Fruit fly (Drosophila melanogaster) whole organism, embryonic: ENCODE measurements around the gene nonA.

Experiments used
- BEAF-32 ChIP-seq: fragments of 200-800 bp; sonication (Bioruptor generic); optimal IDR thresholded peaks from 3 replicates; lab custom pipeline; 2017; ENCODE audit warnings: missing biosample characterization, missing genetic modification characterization, mild to moderate bottlenecking, moderate library complexity, missing genetic modification reagents
- Bdp1 ChIP-seq: fragments of 200-800 bp; sonication (Bioruptor generic); optimal IDR thresholded peaks from 3 replicates; lab custom pipeline; 2016; ENCODE audit warnings: missing biosample characterization, missing genetic modification characterization
- Bteb2 ChIP-seq: fragments of 200-800 bp; sonication (Bioruptor generic); optimal IDR thresholded peaks from 2 replicates; lab custom pipeline; 2016; ENCODE audit warnings: missing biosample characterization, missing genetic modification characterization
- CG10274 ChIP-seq: fragments of 200-800 bp; sonication (Bioruptor generic); optimal IDR thresholded peaks from 3 replicates; lab custom pipeline; 2017; ENCODE audit warnings: missing biosample characterization, mild to moderate bottlenecking, missing genetic modification characterization
- CG10366 ChIP-seq: fragments of 200-800 bp; sonication (Bioruptor generic); IDR thresholded peaks from 2 replicates; pipeline ENCODE4 v1.3.6; 2022; ENCODE audit warnings: missing biosample characterization, missing genetic modification characterization
- CG10543 ChIP-seq: fragments of 200-800 bp; sonication (Bioruptor generic); optimal IDR thresholded peaks from 3 replicates; lab custom pipeline; 2017; ENCODE audit warnings: missing biosample characterization, mild to moderate bottlenecking, missing genetic modification characterization, moderate library complexity
- CG11398 ChIP-seq: fragments of 200-800 bp; sonication (Bioruptor generic); optimal IDR thresholded peaks from 2 replicates; lab custom pipeline; 2016; ENCODE audit warnings: missing biosample characterization, missing genetic modification characterization
- CG12104 ChIP-seq: fragments of 200-800 bp; sonication (Bioruptor generic); optimal IDR thresholded peaks from 3 replicates; lab custom pipeline; 2016; ENCODE audit warnings: missing biosample characterization, missing genetic modification characterization
- CG13123 ChIP-seq: fragments of 200-800 bp; sonication (Bioruptor generic); optimal IDR thresholded peaks from 2 replicates; lab custom pipeline; 2016; ENCODE audit warnings: missing biosample characterization, missing genetic modification characterization
- CG31388 ChIP-seq: fragments of 200-800 bp; sonication (Bioruptor generic); optimal IDR thresholded peaks from 2 replicates; lab custom pipeline; 2016; ENCODE audit warnings: missing biosample characterization, missing genetic modification characterization
- CG31441 ChIP-seq: fragments of 200-800 bp; sonication (Bioruptor generic); IDR thresholded peaks from 2 replicates; pipeline ENCODE4 v1.3.6; 2022; ENCODE audit warnings: missing biosample characterization, missing genetic modification characterization
- CG42726 ChIP-seq: fragments of 200-800 bp; sonication (Bioruptor generic); IDR thresholded peaks from 2 replicates; pipeline ENCODE4 v1.3.6; 2022; ENCODE audit warnings: missing biosample characterization, missing genetic modification characterization; ENCODE audit not compliant: partially characterized antibody
- CG4404 ChIP-seq: fragments of 200-800 bp; sonication (Bioruptor generic); IDR thresholded peaks from 2 replicates; pipeline ENCODE4 v1.3.6; 2022; ENCODE audit warnings: missing biosample characterization, missing genetic modification characterization
- CG6683 ChIP-seq: fragments of 200-800 bp; sonication (Bioruptor generic); optimal IDR thresholded peaks from 2 replicates; lab custom pipeline; 2017; ENCODE audit warnings: missing biosample characterization, mild to moderate bottlenecking, missing genetic modification characterization, missing genetic modification reagents
- CG7786 ChIP-seq: fragments of 200-800 bp; sonication (Bioruptor generic); optimal IDR thresholded peaks from 2 replicates; lab custom pipeline; 2016; ENCODE audit warnings: missing biosample characterization, missing genetic modification characterization
- Deaf1 ChIP-seq: fragments of 200-800 bp; optimal IDR thresholded peaks from 3 replicates; lab custom pipeline; 2019; ENCODE audit warnings: missing biosample characterization, mild to moderate bottlenecking, missing genetic modification characterization, moderate library complexity
- E2f2 ChIP-seq: fragments of 200-800 bp; sonication (Bioruptor generic); IDR thresholded peaks from 2 replicates; pipeline ENCODE4 v1.3.6; 2022; ENCODE audit warnings: missing biosample characterization, missing genetic modification characterization
- Elba2 ChIP-seq: fragments of 200-800 bp; sonication (Bioruptor generic); optimal IDR thresholded peaks from 3 replicates; lab custom pipeline; 2016; ENCODE audit warnings: missing biosample characterization, missing genetic modification characterization
- H15 ChIP-seq: fragments of 200-800 bp; sonication (Bioruptor generic); IDR thresholded peaks from 3 replicates; pipeline ENCODE4 v1.3.6; 2022; ENCODE audit warnings: missing biosample characterization, missing genetic modification characterization
- HLHmδ ChIP-seq: fragments of 200-800 bp; sonication (Bioruptor generic); optimal IDR thresholded peaks from 2 replicates; lab custom pipeline; 2018; ENCODE audit warnings: missing biosample characterization, mild to moderate bottlenecking, missing genetic modification characterization, moderate library complexity
- HmgD ChIP-seq: fragments of 200-800 bp; sonication (Bioruptor generic); optimal IDR thresholded peaks from 3 replicates; lab custom pipeline; 2016; ENCODE audit warnings: missing biosample characterization, missing genetic modification characterization
- Kr ChIP-seq: fragments of 200-800 bp; sonication (Bioruptor generic); optimal IDR thresholded peaks from 2 replicates; lab custom pipeline; 2017; ENCODE audit warnings: missing biosample characterization, mild to moderate bottlenecking, missing genetic modification characterization
- Lhr ChIP-seq: fragments of 200-800 bp; sonication (Bioruptor generic); optimal IDR thresholded peaks from 3 replicates; lab custom pipeline; 2017; ENCODE audit warnings: mild to moderate bottlenecking, missing biosample characterization, missing genetic modification reagents, missing genetic modification characterization
- MESR4 ChIP-seq: fragments of 200-800 bp; sonication (Bioruptor generic); optimal IDR thresholded peaks from 2 replicates; lab custom pipeline; 2018; ENCODE audit warnings: missing biosample characterization, mild to moderate bottlenecking, missing genetic modification characterization, moderate library complexity
- Myb ChIP-seq: fragments of 200-800 bp; sonication (Bioruptor generic); optimal IDR thresholded peaks from 2 replicates; lab custom pipeline; 2016; ENCODE audit warnings: missing biosample characterization, missing genetic modification characterization
- NfI ChIP-seq: fragments of 200-800 bp; sonication (Bioruptor generic); optimal IDR thresholded peaks from 3 replicates; lab custom pipeline; 2018; ENCODE audit warnings: missing biosample characterization, mild to moderate bottlenecking, missing genetic modification characterization, moderate library complexity
- Spps ChIP-seq: fragments of 200-800 bp; sonication (Bioruptor generic); optimal IDR thresholded peaks from 2 replicates; lab custom pipeline; 2018; ENCODE audit warnings: missing biosample characterization, mild to moderate bottlenecking, missing genetic modification characterization
- Sry-δ ChIP-seq: fragments of 200-800 bp; sonication (Bioruptor generic); optimal IDR thresholded peaks from 2 replicates; lab custom pipeline; 2016; ENCODE audit warnings: missing biosample characterization, missing genetic modification characterization
- Vsx1 ChIP-seq: fragments of 200-800 bp; sonication (Bioruptor generic); optimal IDR thresholded peaks from 2 replicates; lab custom pipeline; 2017; ENCODE audit warnings: missing biosample characterization, mild to moderate bottlenecking, missing genetic modification characterization, missing genetic modification reagents
- ab ChIP-seq: fragments of 200-800 bp; sonication (Bioruptor generic); optimal IDR thresholded peaks from 2 replicates; lab custom pipeline; 2016; ENCODE audit warnings: missing biosample characterization, missing genetic modification characterization
- ap ChIP-seq: fragments of 200-800 bp; sonication (Bioruptor generic); IDR thresholded peaks from 2 replicates; pipeline ENCODE4 v1.3.6; 2022; ENCODE audit warnings: missing biosample characterization, missing genetic modification characterization
- bigmax ChIP-seq: fragments of 200-800 bp; sonication (Bioruptor generic); optimal IDR thresholded peaks from 2 replicates; lab custom pipeline; 2018; ENCODE audit warnings: missing biosample characterization, mild to moderate bottlenecking, missing genetic modification characterization
- chinmo ChIP-seq: fragments of 200-800 bp; sonication (Bioruptor generic); IDR thresholded peaks from 4 replicates; pipeline ENCODE4 v1.3.6; 2022; ENCODE audit warnings: missing biosample characterization, missing genetic modification characterization; ENCODE audit not compliant: partially characterized antibody
- eyg ChIP-seq: fragments of 200-800 bp; sonication (Bioruptor generic); optimal IDR thresholded peaks from 3 replicates; lab custom pipeline; 2016; ENCODE audit warnings: missing biosample characterization, missing genetic modification characterization
- fru ChIP-seq: fragments of >200 bp; optimal IDR thresholded peaks from 2 replicates; lab custom pipeline; 2017
- fu2 ChIP-seq: fragments of 200-800 bp; sonication (Bioruptor generic); optimal IDR thresholded peaks from 2 replicates; lab custom pipeline; 2016; ENCODE audit warnings: missing biosample characterization, missing genetic modification characterization
- gsb ChIP-seq: fragments of 200-800 bp; sonication (Bioruptor generic); IDR thresholded peaks from 2 replicates; pipeline ENCODE4 v1.3.6; 2022; ENCODE audit warnings: missing biosample characterization, missing genetic modification characterization
- ham ChIP-seq: fragments of 200-800 bp; sonication (Bioruptor generic); IDR thresholded peaks from 2 replicates; pipeline ENCODE4 v1.3.6; 2022; ENCODE audit warnings: missing biosample characterization, missing genetic modification characterization
- hb ChIP-seq: fragments of 200-800 bp; sonication (Bioruptor generic); IDR thresholded peaks from 3 replicates; pipeline ENCODE4 v1.3.6; 2022; ENCODE audit warnings: missing biosample characterization, missing genetic modification characterization; ENCODE audit not compliant: partially characterized antibody
- her ChIP-seq: fragments of 200-800 bp; sonication (Bioruptor generic); optimal IDR thresholded peaks from 2 replicates; lab custom pipeline; 2016; ENCODE audit warnings: missing biosample characterization, missing genetic modification characterization
- ind ChIP-seq: fragments of 200-800 bp; sonication (Bioruptor generic); optimal IDR thresholded peaks from 3 replicates; lab custom pipeline; 2016; ENCODE audit warnings: missing biosample characterization, missing genetic modification characterization
- jumu ChIP-seq: fragments of 200-800 bp; sonication (Bioruptor generic); optimal IDR thresholded peaks from 3 replicates; lab custom pipeline; 2016; ENCODE audit warnings: missing biosample characterization, missing genetic modification characterization
- ken ChIP-seq: fragments of 200-800 bp; sonication (Bioruptor generic); IDR thresholded peaks from 3 replicates; pipeline ENCODE4 v1.3.6; 2022; ENCODE audit warnings: missing biosample characterization, missing genetic modification characterization
- lilli ChIP-seq: fragments of 200-800 bp; sonication (Bioruptor generic); optimal IDR thresholded peaks from 3 replicates; lab custom pipeline; 2016; ENCODE audit warnings: missing biosample characterization, missing genetic modification characterization
- otp ChIP-seq: fragments of 200-800 bp; sonication (Bioruptor generic); IDR thresholded peaks from 3 replicates; pipeline ENCODE4, ENCODE4 v1.3.6; 2022; ENCODE audit warnings: missing biosample characterization, missing genetic modification characterization
- pan ChIP-seq, 4 experiments: fragments of >200 bp in 3 of 4; fragments of 200-800 bp in 1 of 4; sonication (Bioruptor generic) in 1 of 4; optimal IDR thresholded peaks in 3 of 4; IDR thresholded peaks in 1 of 4; 2 replicates each; pipeline versions ENCODE4 v1.3.6 to Lab custom; 2017 to 2022; ENCODE audit warnings: missing biosample characterization in 2 of 4, missing genetic modification characterization in 2 of 4, mixed read lengths in 1 of 4
- repo ChIP-seq: fragments of 200-800 bp; sonication (Bioruptor generic); optimal IDR thresholded peaks from 2 replicates; lab custom pipeline; 2016; ENCODE audit warnings: missing biosample characterization, missing genetic modification characterization
- rib ChIP-seq: fragments of 200-800 bp; sonication (Bioruptor generic); IDR thresholded peaks from 2 replicates; pipeline ENCODE4 v1.3.6; 2022; ENCODE audit warnings: missing biosample characterization, missing genetic modification characterization
- scrt ChIP-seq: fragments of 200-800 bp; sonication (Bioruptor generic); optimal IDR thresholded peaks from 2 replicates; lab custom pipeline; 2018; ENCODE audit warnings: missing biosample characterization, mild to moderate bottlenecking, missing genetic modification characterization, moderate library complexity
- slp2 ChIP-seq: fragments of 200-800 bp; sonication (Bioruptor generic); optimal IDR thresholded peaks from 2 replicates; lab custom pipeline; 2016; ENCODE audit warnings: missing biosample characterization, missing genetic modification characterization
- toy ChIP-seq: fragments of 200-800 bp; sonication (Bioruptor generic); IDR thresholded peaks from 2 replicates; pipeline ENCODE4 v1.3.6; 2022; ENCODE audit warnings: missing biosample characterization, missing genetic modification characterization
- wor ChIP-seq: fragments of 200-800 bp; sonication (Bioruptor generic); IDR thresholded peaks from 2 replicates; pipeline ENCODE4 v1.3.6; 2022; ENCODE audit warnings: missing biosample characterization, missing genetic modification characterization

The nonA gene

DNA sequence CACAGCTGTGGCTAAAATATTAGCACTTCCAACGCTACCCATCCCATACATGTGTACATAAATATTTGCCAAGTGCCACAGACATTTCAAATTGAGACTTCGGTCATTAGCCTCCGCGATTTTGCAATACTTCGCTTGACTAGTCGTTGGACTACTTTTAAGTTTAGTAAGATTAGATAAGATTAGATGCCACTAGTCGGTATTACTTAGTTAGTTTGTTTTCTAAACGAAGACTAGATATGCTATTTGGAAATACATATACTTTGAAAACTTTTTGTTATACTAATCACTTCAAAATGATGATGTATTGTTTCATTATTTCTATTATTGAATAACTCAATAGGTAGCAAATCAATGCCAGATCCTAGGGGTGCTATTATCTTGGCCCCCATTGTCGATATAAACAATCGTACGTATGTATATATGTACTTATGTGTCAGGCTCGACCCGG, 24.6 kb downstream of the nonA start (continued):
- TF ChIP-seq H15 (GFP tag; lab: Robert Waterston, UW) (no peak), BEAF-32 (no peak), otp (GFP tag; lab: Robert Waterston, UW) (no peak), Bteb2 (GFP tag; lab: Kevin White, UChicago) (no peak), repo (GFP tag; lab: Kevin White, UChicago) (no peak), rib (no peak), CG11398 (GFP tag; lab: Kevin White, UChicago) (no peak), CG13123 (GFP tag; lab: Kevin White, UChicago) (no peak), bigmax (GFP tag; lab: Kevin White, UChicago) (no peak), MESR4 (GFP tag; lab: Kevin White, UChicago) (no peak), lilli (peak; percentile 50), CG7786 (GFP tag; lab: Kevin White, UChicago) (no peak), CG12104 (GFP tag; lab: Kevin White, UChicago) (peak; percentile 38), CG31388 (GFP tag; lab: Kevin White, UChicago) (no peak), eyg (GFP tag; lab: Kevin White, UChicago) (no peak), Deaf1 (no peak), HLHmδ (GFP tag; lab: Kevin White, UChicago) (no peak), chinmo (GFP tag; lab: Robert Waterston, UW) (no peak), CG6683 (GFP tag; lab: Kevin White, UChicago) (no peak), fru (lab: Kevin White, UChicago) (no peak), CG10274 (no peak), slp2 (GFP tag; lab: Kevin White, UChicago) (no peak), NfI (GFP tag; lab: Kevin White, UChicago) (peak; percentile 35), HmgD (GFP tag; lab: Kevin White, UChicago) (no peak), CG31441 (GFP tag; lab: Robert Waterston, UW) (peak; percentile 58; the same call in 1 of the 2 replicates), jumu (GFP tag; lab: Kevin White, UChicago) (no peak), Myb (GFP tag; lab: Kevin White, UChicago) (no peak), Vsx1 (GFP tag; lab: Kevin White, UChicago) (no peak), wor (GFP tag; lab: Robert Waterston, UW) (no peak), Spps (no peak), scrt (no peak), ken (GFP tag; lab: Robert Waterston, UW) (no peak), CG10543 (GFP tag; lab: Kevin White, UChicago) (peak; percentile 22), ham (no peak), Lhr (GFP tag; lab: Kevin White, UChicago) (no peak), pan (optimal IDR thresholded peaks at IDR 0.05; lab: Kevin White, UChicago) (no peak), pan (GFP tag; optimal IDR thresholded peaks at IDR 0.05 in 1 of 2, IDR thresholded peaks at IDR 0.05 in 1 of 2) (no peak), toy (no peak), ap (GFP tag; lab: Robert Waterston, UW) (no peak), ab (no peak), hb (GFP tag; lab: Robert Waterston, UW) (no peak), E2f2 (GFP tag; lab: Robert Waterston, UW) (no peak), Elba2 (no peak), CG42726 (GFP tag; lab: Robert Waterston, UW) (no peak), Bdp1 (no peak), Kr (GFP tag; lab: Kevin White, UChicago) (no peak), fu2 (GFP tag; lab: Kevin White, UChicago) (no peak), Sry-δ (GFP tag; lab: Kevin White, UChicago) (no peak), gsb (GFP tag; lab: Robert Waterston, UW) (no peak), her (GFP tag; lab: Kevin White, UChicago) (no peak), CG4404 (GFP tag; lab: Robert Waterston, UW) (no peak), CG10366 (GFP tag; lab: Robert Waterston, UW) (no peak), ind (GFP tag; lab: Kevin White, UChicago) (peak; percentile 19)
